Worm (Caenorhabditis elegans) whole organism, L2 larva: ENCODE results near the gene R04B3.1.

ENCODE experiments used
- R02D3.7 ChIP-seq: fragments of 150-350 bp; optimal IDR thresholded peaks from 2 replicates; lab custom pipeline; 2014; ENCODE audit warnings: missing biosample characterization, missing genetic modification characterization
- lin-13 ChIP-seq: fragments of 150-350 bp; optimal IDR thresholded peaks from 2 replicates; lab custom pipeline; 2014; ENCODE audit warnings: missing biosample characterization, missing genetic modification reagents, missing genetic modification characterization
- skn-1 ChIP-seq: sonication (generic microtip); optimal IDR thresholded peaks from 2 replicates; lab custom pipeline; 2017; ENCODE audit warnings: missing biosample characterization, missing genetic modification characterization

DNA sequence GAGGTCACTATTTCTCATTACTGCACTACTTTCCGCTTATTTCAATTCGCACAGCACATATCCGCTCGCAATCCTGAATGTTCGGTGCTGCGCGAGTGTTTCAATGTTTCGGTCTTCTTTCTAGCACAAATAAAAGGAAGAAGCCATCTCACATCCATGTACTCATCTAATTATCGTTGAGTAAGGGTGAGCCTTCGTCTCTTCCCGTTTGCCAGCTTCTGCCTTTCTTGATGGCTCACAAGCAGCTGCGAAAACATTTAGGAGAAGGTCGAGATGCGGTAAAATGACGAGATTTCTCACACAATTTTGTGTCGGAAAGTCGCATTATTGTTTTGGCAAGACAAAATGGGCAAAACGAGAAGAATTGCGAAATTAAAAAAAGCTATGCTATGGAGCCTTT, 16.3 kb downstream of the R04B3.1 start:
- TF ChIP-seq skn-1 (tag; lab: Kevin White, UChicago) (no peak), lin-13 (no peak), R02D3.7 (no peak)
